Worm (Caenorhabditis elegans): Measurements from ENCODE around the gene F38B6.2.

ce11 chrX:6739034-6740008 is 41.0 kb downstream of the F38B6.2 start:
- TF ChIP-seq pqm-1 (tag; optimal IDR thresholded peaks at IDR 0.05) (peak; percentile 41), pha-4 (tag; optimal IDR thresholded peaks at IDR 0.05) (no peak), unc-62 (GFP tag; optimal IDR thresholded peaks at IDR 0.05) (no peak), nhr-76 (tag; optimal IDR thresholded peaks at IDR 0.05) (no peak), elt-3 (tag; optimal IDR thresholded peaks at IDR 0.05) (no peak), nhr-12 (tag; optimal IDR thresholded peaks at IDR 0.05) (no peak), nhr-11 (tag; optimal IDR thresholded peaks at IDR 0.05) (no peak)

All from whole organism, L3 larva.